Worm (Caenorhabditis elegans) whole organism, L4 larva: ENCODE results near the gene T24D8.6.
A peak's percentile ranks its signal among the peaks of the same experiment; 100 is the strongest.

ENCODE experiments used
- F37D6.2 ChIP-seq: sonication (generic microtip); optimal IDR thresholded peaks from 2 replicates; lab custom pipeline; 2016; ENCODE audit warnings: mild to moderate bottlenecking, missing genetic modification characterization, missing compliant biosample characterization
- F49E8.2 ChIP-seq: sonication (generic microtip); optimal IDR thresholded peaks from 2 replicates; lab custom pipeline; 2016; ENCODE audit warnings: missing compliant biosample characterization, mild to moderate bottlenecking, missing genetic modification characterization, borderline replicate concordance
- T26A8.4 ChIP-seq: fragments of 200-800 bp; sonication (Bioruptor generic); IDR thresholded peaks from 2 replicates; pipeline ENCODE4 v1.3.6; 2022; ENCODE audit warnings: missing genetic modification characterization, missing compliant biosample characterization
- Y105C5A.15 ChIP-seq: fragments of 200-800 bp; sonication (Bioruptor generic); IDR thresholded peaks from 2 replicates; pipeline ENCODE4 v1.3.6; 2022; ENCODE audit warnings: missing genetic modification characterization, missing compliant biosample characterization
- Y48G9A.11 ChIP-seq: fragments of 200-800 bp; sonication (Bioruptor generic); IDR thresholded peaks from 2 replicates; pipeline ENCODE4 v1.3.6; 2022; ENCODE audit warnings: missing genetic modification reagents, missing genetic modification characterization, missing compliant biosample characterization
- Y5F2A.4 ChIP-seq: fragments of 200-800 bp; sonication (Bioruptor generic); optimal IDR thresholded peaks from 2 replicates; lab custom pipeline; 2018; ENCODE audit warnings: mild to moderate bottlenecking, missing genetic modification characterization, missing compliant biosample characterization
- Y75B8A.6 ChIP-seq: fragments of 200-800 bp; sonication (Bioruptor generic); IDR thresholded peaks from 2 replicates; pipeline ENCODE4 v1.3.6; 2022; ENCODE audit warnings: missing genetic modification reagents, missing genetic modification characterization, missing compliant biosample characterization
- ZK337.2 ChIP-seq: fragments of 200-800 bp; sonication (Bioruptor generic); IDR thresholded peaks from 2 replicates; pipeline ENCODE4 v1.3.6; 2022; ENCODE audit warnings: missing genetic modification reagents, missing genetic modification characterization, missing compliant biosample characterization
- arid-1 ChIP-seq: fragments of 200-800 bp; sonication (Bioruptor generic); conservative IDR thresholded peaks from 2 replicates; pipeline ENCODE4 v1.3.6; 2022; ENCODE audit warnings: missing genetic modification reagents, missing genetic modification characterization, missing compliant biosample characterization
- attf-4 ChIP-seq: sonication (generic microtip); optimal IDR thresholded peaks from 3 replicates; lab custom pipeline; 2017; ENCODE audit warnings: missing biosample characterization, missing genetic modification characterization
- ces-1 ChIP-seq: fragments of 150-350 bp; sonication (generic microtip); optimal IDR thresholded peaks from 4 replicates; lab custom pipeline; 2014; ENCODE audit warnings: missing biosample characterization, missing genetic modification reagents, missing genetic modification characterization
- cey-2 ChIP-seq: sonication (generic microtip); optimal IDR thresholded peaks from 3 replicates; lab custom pipeline; 2017; ENCODE audit warnings: missing genetic modification characterization, mild to moderate bottlenecking, missing compliant biosample characterization, antibody characterized with exemption, borderline replicate concordance; ENCODE audit not compliant: insufficient read depth
- ctbp-1 ChIP-seq: fragments of 200-800 bp; sonication (Bioruptor generic); IDR thresholded peaks from 2 replicates; pipeline ENCODE4 v1.3.6; 2022; ENCODE audit warnings: missing genetic modification reagents, missing genetic modification characterization, missing compliant biosample characterization
- daf-12 ChIP-seq: fragments of 150-350 bp; optimal IDR thresholded peaks from 2 replicates; lab custom pipeline; 2014; ENCODE audit warnings: missing biosample characterization, missing genetic modification reagents, missing genetic modification characterization
- dmd-6 ChIP-seq: fragments of 200-800 bp; sonication (Bioruptor generic); IDR thresholded peaks from 2 replicates; pipeline ENCODE4 v1.3.6; 2022; ENCODE audit warnings: missing genetic modification reagents, missing genetic modification characterization, missing compliant biosample characterization
- dmd-9 ChIP-seq: fragments of 200-800 bp; sonication (Bioruptor generic); IDR thresholded peaks from 2 replicates; pipeline ENCODE4 v1.3.6; 2022; ENCODE audit warnings: missing genetic modification reagents, missing genetic modification characterization, missing compliant biosample characterization
- duxl-1 ChIP-seq: sonication (generic microtip); optimal IDR thresholded peaks from 2 replicates; lab custom pipeline; 2016; ENCODE audit warnings: mild to moderate bottlenecking, missing genetic modification characterization, moderate library complexity, missing compliant biosample characterization; ENCODE audit not compliant: poor library complexity
- egl-43 ChIP-seq: fragments of 200-800 bp; sonication (Bioruptor generic); IDR thresholded peaks from 2 replicates; pipeline ENCODE4 v1.3.6; 2022; ENCODE audit warnings: missing genetic modification reagents, missing genetic modification characterization, missing compliant biosample characterization
- hif-1 ChIP-seq, 2 experiments: sonication (generic microtip); optimal IDR thresholded peaks; 2 replicates each; lab custom pipeline; 2016 to 2017; ENCODE audit warnings: missing compliant biosample characterization in 2 of 2, missing genetic modification characterization in 2 of 2, missing genetic modification reagents in 2 of 2, missing genotype in 2 of 2, mild to moderate bottlenecking in 1 of 2
- hlh-11 ChIP-seq: fragments of 200-800 bp; sonication (Bioruptor generic); optimal IDR thresholded peaks from 2 replicates; lab custom pipeline; 2018; ENCODE audit warnings: mild to moderate bottlenecking, missing genetic modification characterization, missing compliant biosample characterization
- hlh-30 ChIP-seq: sonication (generic microtip); optimal IDR thresholded peaks from 2 replicates; lab custom pipeline; 2017; ENCODE audit warnings: antibody characterized with exemption, mild to moderate bottlenecking, missing genetic modification characterization, missing compliant biosample characterization; ENCODE audit not compliant: insufficient read depth
- hmg-1.1 ChIP-seq: fragments of 200-800 bp; sonication (Bioruptor generic); IDR thresholded peaks from 2 replicates; pipeline ENCODE4 v1.3.6; 2022; ENCODE audit warnings: missing genetic modification reagents, missing genetic modification characterization, missing compliant biosample characterization
- lin-1 ChIP-seq: fragments of 200-800 bp; sonication (Bioruptor generic); IDR thresholded peaks from 2 replicates; pipeline ENCODE4 v1.3.6; 2022; ENCODE audit warnings: missing genetic modification reagents, missing genetic modification characterization, missing compliant biosample characterization
- lin-39 ChIP-seq: fragments of 150-350 bp; optimal IDR thresholded peaks from 2 replicates; lab custom pipeline; 2014; ENCODE audit warnings: missing biosample characterization, missing genetic modification reagents, missing genetic modification characterization
- madf-5 ChIP-seq, 2 experiments: fragments of 200-800 bp; sonication (Bioruptor generic); IDR thresholded peaks; 2 replicates each; pipeline ENCODE4 v1.3.6; 2022; ENCODE audit warnings: missing compliant biosample characterization in 2 of 2, missing genetic modification characterization in 2 of 2
- mdl-1 ChIP-seq, 2 experiments: fragments of 150-350 bp in 1 of 2; sonication (generic microtip) in 1 of 2; optimal IDR thresholded peaks; 2 replicates each; lab custom pipeline; 2014 to 2017; ENCODE audit warnings: missing biosample characterization in 2 of 2, missing genetic modification characterization in 2 of 2
- mes-2 ChIP-seq: sonication (generic microtip); optimal IDR thresholded peaks from 2 replicates; lab custom pipeline; 2016; ENCODE audit warnings: missing genotype, mild to moderate bottlenecking, missing genetic modification characterization, missing compliant biosample characterization; ENCODE audit not compliant: poor library complexity, severe bottlenecking
- mxl-2 ChIP-seq: fragments of 200-800 bp; sonication (Bioruptor generic); conservative IDR thresholded peaks from 2 replicates; pipeline ENCODE4 v1.3.6; 2022; ENCODE audit warnings: missing genetic modification reagents, missing genetic modification characterization, missing compliant biosample characterization
- mxl-3 ChIP-seq: fragments of 200-800 bp; sonication (Bioruptor generic); optimal IDR thresholded peaks from 2 replicates; lab custom pipeline; 2018; ENCODE audit warnings: mild to moderate bottlenecking, missing genetic modification characterization, missing compliant biosample characterization
- nhr-10 ChIP-seq: fragments of 150-350 bp; optimal IDR thresholded peaks from 2 replicates; lab custom pipeline; 2014; ENCODE audit warnings: missing biosample characterization, missing genetic modification characterization
- nhr-102 ChIP-seq: sonication (generic microtip); optimal IDR thresholded peaks from 2 replicates; lab custom pipeline; 2016; ENCODE audit warnings: mild to moderate bottlenecking, missing genetic modification characterization, moderate library complexity, missing compliant biosample characterization
- nhr-237 ChIP-seq: sonication (generic microtip); optimal IDR thresholded peaks from 2 replicates; lab custom pipeline; 2017; ENCODE audit warnings: missing biosample characterization, missing genetic modification characterization
- nhr-25 ChIP-seq: sonication (generic microtip); optimal IDR thresholded peaks from 2 replicates; lab custom pipeline; 2017; ENCODE audit warnings: missing genetic modification characterization, mild to moderate bottlenecking, missing compliant biosample characterization, antibody characterized with exemption, moderate library complexity, borderline replicate concordance; ENCODE audit not compliant: insufficient read depth
- nhr-28 ChIP-seq: fragments of 150-350 bp; optimal IDR thresholded peaks from 2 replicates; lab custom pipeline; 2014; ENCODE audit warnings: missing biosample characterization, missing genetic modification characterization
- nhr-41 ChIP-seq: fragments of 200-800 bp; sonication (Bioruptor generic); IDR thresholded peaks from 2 replicates; pipeline ENCODE4 v1.3.6; 2022; ENCODE audit warnings: missing genetic modification reagents, missing genetic modification characterization, missing compliant biosample characterization
- nhr-42 ChIP-seq: fragments of 200-800 bp; sonication (Bioruptor generic); IDR thresholded peaks from 2 replicates; pipeline ENCODE4 v1.3.6; 2022; ENCODE audit warnings: missing genetic modification characterization, missing compliant biosample characterization
- nhr-76 ChIP-seq: fragments of 150-350 bp; optimal IDR thresholded peaks from 2 replicates; lab custom pipeline; 2014; ENCODE audit warnings: missing biosample characterization, missing genetic modification characterization
- nhr-77 ChIP-seq: fragments of 150-350 bp; optimal IDR thresholded peaks from 2 replicates; lab custom pipeline; 2014; ENCODE audit warnings: missing biosample characterization, missing genetic modification characterization
- pha-4 ChIP-seq, 2 experiments: fragments of 150-350 bp in 1 of 2; fragments of 200-800 bp in 1 of 2; sonication (Bioruptor generic) in 1 of 2; IDR thresholded peaks in 1 of 2; optimal IDR thresholded peaks in 1 of 2; 2 replicates each; pipeline versions ENCODE4 v1.3.6 to Lab custom; 2014 to 2022; ENCODE audit warnings: missing genetic modification characterization in 2 of 2, missing genetic modification reagents in 2 of 2, missing biosample characterization in 1 of 2, missing compliant biosample characterization in 1 of 2
- rbr-2 ChIP-seq: sonication (generic microtip); optimal IDR thresholded peaks from 2 replicates; lab custom pipeline; 2016; ENCODE audit warnings: missing genotype, missing genetic modification characterization, missing compliant biosample characterization
- sdz-12 ChIP-seq: fragments of 200-800 bp; sonication (Bioruptor generic); optimal IDR thresholded peaks from 2 replicates; lab custom pipeline; 2018; ENCODE audit warnings: mild to moderate bottlenecking, missing genetic modification characterization, missing compliant biosample characterization
- skn-1 ChIP-seq: fragments of 150-350 bp; optimal IDR thresholded peaks from 2 replicates; lab custom pipeline; 2014; ENCODE audit warnings: missing biosample characterization, missing genetic modification characterization
- tra-1 ChIP-seq: fragments of 200-800 bp; sonication (Bioruptor generic); IDR thresholded peaks from 2 replicates; pipeline ENCODE4 v1.3.6; 2022; ENCODE audit warnings: missing genetic modification reagents, missing genetic modification characterization, missing compliant biosample characterization
- unc-130 ChIP-seq: sonication (generic microtip); optimal IDR thresholded peaks from 2 replicates; lab custom pipeline; 2016; ENCODE audit warnings: missing genetic modification reagents, missing genetic modification characterization, missing compliant biosample characterization
- zag-1 ChIP-seq: fragments of 150-350 bp; optimal IDR thresholded peaks from 2 replicates; lab custom pipeline; 2014; ENCODE audit warnings: missing biosample characterization, missing genetic modification characterization
- zip-2 ChIP-seq: fragments of 150-350 bp; optimal IDR thresholded peaks from 2 replicates; lab custom pipeline; 2014; ENCODE audit warnings: missing biosample characterization, missing genetic modification characterization
- ztf-7 ChIP-seq: fragments of 150-350 bp; optimal IDR thresholded peaks from 2 replicates; lab custom pipeline; 2014; ENCODE audit warnings: missing biosample characterization, missing genetic modification characterization

T24D8.6 gene

ce11 chrX:2382227-2382626, 16.4 kb upstream of the T24D8.6 start (continued):
- no peak for TF ChIP-seq ctbp-1 (GFP tag; lab: Robert Waterston, UW)
- peak; percentile 73 for TF ChIP-seq hmg-1.1
- TF ChIP-seq zag-1 (tag; lab: Kevin White, UChicago): no peak
- no peak for TF ChIP-seq T26A8.4
- peak; percentile 42 for TF ChIP-seq nhr-102 (tag; lab: Kevin White, UChicago)
- TF ChIP-seq zip-2: no peak
- peak; percentile 9 for TF ChIP-seq F37D6.2 (tag; lab: Kevin White, UChicago)
- peak; percentile 15 for TF ChIP-seq ztf-7 (tag; lab: Kevin White, UChicago)
- TF ChIP-seq nhr-10 (tag; lab: Kevin White, UChicago): no peak
- TF ChIP-seq pha-4 (GFP tag; IDR thresholded peaks at IDR 0.05; lab: Robert Waterston, UW): no peak
- TF ChIP-seq pha-4 (tag; optimal IDR thresholded peaks at IDR 0.05; lab: Kevin White, UChicago): no peak
- no peak for TF ChIP-seq lin-1 (GFP tag; lab: Robert Waterston, UW)
- no peak for TF ChIP-seq Y105C5A.15 (GFP tag; lab: Robert Waterston, UW)
- TF ChIP-seq attf-4 (tag; lab: Kevin White, UChicago): no peak
- TF ChIP-seq nhr-76: no peak
- TF ChIP-seq mxl-2: no peak
- TF ChIP-seq egl-43 (GFP tag; lab: Robert Waterston, UW): no peak
- no peak for TF ChIP-seq ces-1 (GFP tag; lab: Kevin White, UChicago)
- TF ChIP-seq rbr-2: peak; percentile 54
- no peak for TF ChIP-seq F49E8.2 (tag; lab: Kevin White, UChicago)
- TF ChIP-seq nhr-42 (GFP tag; lab: Robert Waterston, UW): no peak
- peak; percentile 57 for TF ChIP-seq dmd-6 (GFP tag; lab: Robert Waterston, UW)
- no peak for TF ChIP-seq Y48G9A.11
- TF ChIP-seq madf-5 (GFP tag; IDR thresholded peaks at IDR 0.05; lab: Robert Waterston, UW): no peak
- peak; percentile 2 for TF ChIP-seq duxl-1 (tag; lab: Kevin White, UChicago)
- TF ChIP-seq sdz-12: no peak
- TF ChIP-seq mxl-3 (GFP tag; lab: Kevin White, UChicago): peak; percentile 5
- peak; percentile 54 for TF ChIP-seq hlh-11 (tag; lab: Kevin White, UChicago)
- TF ChIP-seq mes-2: peak; percentile 73
- TF ChIP-seq cey-2: no peak
- TF ChIP-seq hlh-30: peak; percentile 60
- TF ChIP-seq daf-12: no peak
- TF ChIP-seq ZK337.2: no peak
- no peak for TF ChIP-seq tra-1 (GFP tag; lab: Robert Waterston, UW)
- no peak for TF ChIP-seq skn-1 (tag; lab: Kevin White, UChicago)
- no peak for TF ChIP-seq arid-1 (GFP tag; lab: Robert Waterston, UW)
- TF ChIP-seq mdl-1 (tag; optimal IDR thresholded peaks at IDR 0.05; lab: Kevin White, UChicago): peak in 1 of 2 experiments; percentile 31
- TF ChIP-seq hif-1 (tag; optimal IDR thresholded peaks at IDR 0.05; lab: Kevin White, UChicago): peak in 1 of 2 experiments; percentile 11
- TF ChIP-seq Y5F2A.4 (GFP tag; lab: Kevin White, UChicago): no peak
- TF ChIP-seq dmd-9 (GFP tag; lab: Robert Waterston, UW): no peak
- TF ChIP-seq nhr-77 (tag; lab: Kevin White, UChicago): peak; percentile 9
- no peak for TF ChIP-seq nhr-41

- TF ChIP-seq nhr-41: no peak
- TF ChIP-seq lin-39 (tag; lab: Kevin White, UChicago): no peak
- TF ChIP-seq mdl-1 (tag; optimal IDR thresholded peaks at IDR 0.05; lab: Kevin White, UChicago): no peak
- no peak for TF ChIP-seq dmd-9 (GFP tag; lab: Robert Waterston, UW)
- TF ChIP-seq nhr-76: no peak
- TF ChIP-seq nhr-28 (tag; lab: Kevin White, UChicago): no peak
- TF ChIP-seq Y75B8A.6 (GFP tag; lab: Robert Waterston, UW): no peak
- no peak for TF ChIP-seq nhr-25
- no peak for TF ChIP-seq nhr-237 (tag; lab: Kevin White, UChicago)
- no peak for TF ChIP-seq unc-130 (GFP tag; lab: Kevin White, UChicago)
These were observed 15.5 kb upstream of the T24D8.6 start, which contains the start of gene F47G3.4 for ce11 chrX:2381282-2381681. Gene F47G3.4 (plus strand): TSS chrX:2381582.
